Worm (Caenorhabditis elegans) whole organism, L1 larva: ENCODE results near the gene srt-63.

ENCODE experiments used
- C16A3.4 ChIP-seq: fragments of 150-350 bp; optimal IDR thresholded peaks from 2 replicates; lab custom pipeline; 2014; ENCODE audit warnings: missing biosample characterization, missing genetic modification characterization
- C34B4.2 ChIP-seq: sonication (generic microtip); optimal IDR thresholded peaks from 2 replicates; lab custom pipeline; 2017; ENCODE audit warnings: mild to moderate bottlenecking, missing genetic modification characterization, missing compliant biosample characterization
- Y116A8C.19 ChIP-seq: sonication (generic microtip); optimal IDR thresholded peaks from 2 replicates; lab custom pipeline; 2016; ENCODE audit warnings: missing compliant biosample characterization, missing genetic modification characterization, borderline replicate concordance
- ama-1 ChIP-seq: fragments of 150-350 bp; optimal IDR thresholded peaks from 2 replicates; lab custom pipeline; 2014
- ceh-82 ChIP-seq, 3 experiments: fragments of 150-350 bp in 1 of 3; sonication (generic microtip) in 2 of 3; optimal IDR thresholded peaks; 2 replicates each; lab custom pipeline; 2014 to 2017; ENCODE audit warnings: missing biosample characterization in 3 of 3, missing genetic modification characterization in 3 of 3
- ceh-88 ChIP-seq: fragments of 200-800 bp; sonication (Bioruptor generic); IDR thresholded peaks from 2 replicates; pipeline ENCODE4 v1.3.6; 2022; ENCODE audit warnings: missing genetic modification characterization, missing compliant biosample characterization
- dpl-1 ChIP-seq, 3 experiments: fragments of 150-350 bp in 2 of 3; sonication (generic microtip) in 1 of 3; optimal IDR thresholded peaks; 2 replicates each; lab custom pipeline; 2014 to 2017; ENCODE audit warnings: missing biosample characterization in 3 of 3, missing genetic modification characterization in 3 of 3, missing genetic modification reagents in 3 of 3
- egl-13 ChIP-seq: sonication (generic microtip); optimal IDR thresholded peaks from 2 replicates; lab custom pipeline; 2016; ENCODE audit warnings: missing genotype, missing genetic modification reagents, missing genetic modification characterization, missing compliant biosample characterization
- ets-5 ChIP-seq: fragments of 200-800 bp; sonication (Bioruptor generic); IDR thresholded peaks from 2 replicates; pipeline ENCODE4 v1.3.6; 2022; ENCODE audit warnings: missing genetic modification characterization, missing compliant biosample characterization
- fkh-10 ChIP-seq: sonication (generic microtip); optimal IDR thresholded peaks from 2 replicates; lab custom pipeline; 2017; ENCODE audit warnings: missing biosample characterization, missing genetic modification reagents, missing genetic modification characterization
- fkh-8 ChIP-seq: sonication (generic microtip); optimal IDR thresholded peaks from 2 replicates; lab custom pipeline; 2016; ENCODE audit warnings: mild to moderate bottlenecking, missing genetic modification characterization, missing compliant biosample characterization
- hlh-4 ChIP-seq: sonication (generic microtip); optimal IDR thresholded peaks from 2 replicates; lab custom pipeline; 2016; ENCODE audit warnings: mild to moderate bottlenecking, missing genetic modification characterization, missing compliant biosample characterization
- hpl-2 ChIP-seq: fragments of 150-350 bp; optimal IDR thresholded peaks from 2 replicates; lab custom pipeline; 2014; ENCODE audit warnings: missing biosample characterization, missing genetic modification reagents, missing genetic modification characterization
- irx-1 ChIP-seq: sonication (generic microtip); optimal IDR thresholded peaks from 2 replicates; lab custom pipeline; 2016; ENCODE audit warnings: missing genetic modification characterization, missing compliant biosample characterization
- jun-1 ChIP-seq: fragments of 150-350 bp; optimal IDR thresholded peaks from 2 replicates; lab custom pipeline; 2014; ENCODE audit warnings: missing biosample characterization, missing genetic modification reagents, missing genetic modification characterization
- lin-13 ChIP-seq: fragments of 150-350 bp; optimal IDR thresholded peaks from 2 replicates; lab custom pipeline; 2014; ENCODE audit warnings: missing biosample characterization, missing genetic modification reagents, missing genetic modification characterization
- lin-15B ChIP-seq: fragments of 150-350 bp; sonication (generic microtip); optimal IDR thresholded peaks from 3 replicates; lab custom pipeline; 2014; ENCODE audit warnings: missing biosample characterization, missing genetic modification characterization
- lin-35 ChIP-seq, 2 experiments: fragments of 150-350 bp; optimal IDR thresholded peaks; 2 replicates each; lab custom pipeline; 2014; ENCODE audit warnings: missing biosample characterization in 2 of 2, missing genetic modification characterization in 2 of 2, missing genetic modification reagents in 2 of 2
- lir-3 ChIP-seq: sonication (generic microtip); optimal IDR thresholded peaks from 2 replicates; lab custom pipeline; 2016; ENCODE audit warnings: mild to moderate bottlenecking, missing genetic modification characterization, moderate library complexity, missing compliant biosample characterization; ENCODE audit not compliant: poor library complexity
- lsy-2 ChIP-seq, 2 experiments: fragments of 150-350 bp; optimal IDR thresholded peaks; 2 replicates each; lab custom pipeline; 2014; ENCODE audit warnings: missing biosample characterization in 2 of 2, missing genetic modification characterization in 2 of 2
- mep-1 ChIP-seq: fragments of 150-350 bp; optimal IDR thresholded peaks from 2 replicates; lab custom pipeline; 2014; ENCODE audit warnings: missing biosample characterization, missing genetic modification characterization
- nhr-20 ChIP-seq: sonication (generic microtip); optimal IDR thresholded peaks from 2 replicates; lab custom pipeline; 2016; ENCODE audit warnings: mild to moderate bottlenecking, missing genetic modification characterization, missing compliant biosample characterization
- nhr-28 ChIP-seq: fragments of 150-350 bp; optimal IDR thresholded peaks from 2 replicates; lab custom pipeline; 2014; ENCODE audit warnings: missing biosample characterization, missing genetic modification characterization
- nhr-47 ChIP-seq: sonication (generic microtip); optimal IDR thresholded peaks from 2 replicates; lab custom pipeline; 2016; ENCODE audit warnings: mild to moderate bottlenecking, missing genetic modification characterization, moderate library complexity, missing compliant biosample characterization
- nhr-71 ChIP-seq: sonication (generic microtip); optimal IDR thresholded peaks from 2 replicates; lab custom pipeline; 2016; ENCODE audit warnings: mild to moderate bottlenecking, missing genetic modification characterization, moderate library complexity, missing compliant biosample characterization
- nhr-76 ChIP-seq: sonication (generic microtip); optimal IDR thresholded peaks from 2 replicates; lab custom pipeline; 2017; ENCODE audit warnings: missing biosample characterization, missing genetic modification characterization
- nhr-84 ChIP-seq: sonication (generic microtip); optimal IDR thresholded peaks from 2 replicates; lab custom pipeline; 2017; ENCODE audit warnings: missing biosample characterization, missing genetic modification characterization
- nhr-90 ChIP-seq: sonication (generic microtip); optimal IDR thresholded peaks from 2 replicates; lab custom pipeline; 2016; ENCODE audit warnings: mild to moderate bottlenecking, missing genetic modification characterization, missing compliant biosample characterization; ENCODE audit not compliant: poor library complexity
- pqm-1 ChIP-seq: sonication (generic microtip); optimal IDR thresholded peaks from 3 replicates; lab custom pipeline; 2017; ENCODE audit warnings: missing biosample characterization, missing genetic modification characterization
- rnt-1 ChIP-seq: sonication (generic microtip); optimal IDR thresholded peaks from 2 replicates; lab custom pipeline; 2016; ENCODE audit warnings: mild to moderate bottlenecking, missing genetic modification characterization, moderate library complexity, missing compliant biosample characterization
- skn-1 ChIP-seq: fragments of 150-350 bp; optimal IDR thresholded peaks from 2 replicates; lab custom pipeline; 2014; ENCODE audit warnings: missing biosample characterization, missing genetic modification characterization
- snu-23 ChIP-seq: sonication (generic microtip); optimal IDR thresholded peaks from 2 replicates; lab custom pipeline; 2016; ENCODE audit warnings: missing genetic modification characterization, missing compliant biosample characterization
- swsn-7 ChIP-seq: sonication (generic microtip); optimal IDR thresholded peaks from 2 replicates; lab custom pipeline; 2016; ENCODE audit warnings: missing genetic modification characterization, missing compliant biosample characterization
- unc-98 ChIP-seq: fragments of 200-800 bp; sonication (Bioruptor generic); IDR thresholded peaks from 2 replicates; pipeline ENCODE4 v1.3.6; 2022; ENCODE audit warnings: missing genetic modification characterization, missing compliant biosample characterization
- xbp-1 ChIP-seq: sonication (generic microtip); optimal IDR thresholded peaks from 2 replicates; lab custom pipeline; 2016; ENCODE audit warnings: missing genetic modification characterization, missing compliant biosample characterization
- zag-1 ChIP-seq: fragments of 150-350 bp; optimal IDR thresholded peaks from 2 replicates; lab custom pipeline; 2014; ENCODE audit warnings: missing biosample characterization, missing genetic modification characterization
- zip-4 ChIP-seq: fragments of 200-800 bp; sonication (Bioruptor generic); optimal IDR thresholded peaks from 2 replicates; lab custom pipeline; 2018; ENCODE audit warnings: mild to moderate bottlenecking, missing genetic modification characterization, moderate library complexity, missing compliant biosample characterization
- ztf-11 ChIP-seq, 2 experiments: sonication (generic microtip); optimal IDR thresholded peaks; 2 replicates each; lab custom pipeline; 2016 to 2017; ENCODE audit warnings: missing genetic modification characterization in 2 of 2, missing biosample characterization in 1 of 2, missing compliant biosample characterization in 1 of 2

srt-63 gene

DNA sequence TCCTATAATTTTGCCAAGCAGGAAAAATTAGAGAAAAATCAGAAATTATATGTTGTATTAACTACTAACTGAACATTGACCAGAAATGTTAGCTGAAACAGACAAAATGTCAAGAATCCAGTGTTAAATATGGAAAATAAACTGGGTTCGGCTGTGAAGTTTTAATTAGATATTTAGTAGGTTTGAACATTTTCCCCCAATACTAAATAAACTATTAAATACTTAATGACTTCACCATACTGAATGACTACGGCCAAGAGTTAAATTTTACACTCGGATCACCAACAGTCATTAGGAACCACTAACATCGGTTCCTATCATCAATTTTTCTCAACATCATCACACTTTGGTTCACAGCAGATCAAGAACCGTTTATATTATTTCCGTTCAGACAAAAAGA is 39.4 kb upstream of the srt-63 start:
- TF ChIP-seq nhr-90 (tag; lab: Kevin White, UChicago) (no peak), lin-35 (GFP tag; optimal IDR thresholded peaks at IDR 0.05; lab: Kevin White, UChicago) (no peak), egl-13 (tag; lab: Kevin White, UChicago) (no peak), rnt-1 (tag; lab: Kevin White, UChicago) (no peak), nhr-76 (tag; lab: Kevin White, UChicago) (no peak), nhr-84 (tag; lab: Kevin White, UChicago) (no peak), jun-1 (tag; lab: Kevin White, UChicago) (no peak), nhr-28 (tag; lab: Kevin White, UChicago) (no peak), zag-1 (tag; lab: Kevin White, UChicago) (no peak), Y116A8C.19 (tag; lab: Kevin White, UChicago) (no peak), xbp-1 (tag; lab: Kevin White, UChicago) (no peak), hpl-2 (GFP tag; lab: Kevin White, UChicago) (no peak), lin-15B (tag; lab: Kevin White, UChicago) (no peak), fkh-10 (no peak), ets-5 (no peak), skn-1 (tag; lab: Kevin White, UChicago) (no peak), swsn-7 (tag; lab: Kevin White, UChicago) (no peak), unc-98 (GFP tag; lab: Robert Waterston, UW) (no peak), nhr-47 (tag; lab: Kevin White, UChicago) (no peak), ceh-82 (tag; optimal IDR thresholded peaks at IDR 0.05; lab: Kevin White, UChicago) (no peak)

DNA sequence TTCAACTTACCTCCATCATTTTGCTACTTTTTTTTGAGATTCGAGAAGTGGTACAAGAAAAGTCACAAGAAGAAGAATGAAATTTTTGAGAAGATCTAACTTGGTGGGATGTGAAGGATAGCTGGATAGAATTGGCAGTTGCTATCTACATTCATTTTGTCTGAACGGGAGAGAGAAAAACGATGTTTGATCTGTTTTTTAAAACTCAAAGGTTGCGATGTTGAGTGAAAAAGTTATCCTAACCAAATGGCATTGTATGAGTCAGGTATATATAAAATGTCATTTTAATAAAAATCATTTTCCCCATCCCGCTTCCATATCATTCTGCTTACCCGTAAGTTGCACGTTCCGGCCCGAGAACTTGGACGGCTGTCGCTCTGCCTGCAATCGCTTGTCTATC is 33.3 kb upstream of the srt-63 start, which contains the start of gene F35F10.6:
F35F10.6 (minus strand) TSS at position 101 of the 400 bp plus-strand sequence.
- TF ChIP-seq rnt-1 (tag; lab: Kevin White, UChicago) = no peak
- TF ChIP-seq ztf-11 (tag; optimal IDR thresholded peaks at IDR 0.05; lab: Kevin White, UChicago) = no peak
- TF ChIP-seq nhr-84 (tag; lab: Kevin White, UChicago) = no peak
- TF ChIP-seq irx-1 (tag; lab: Kevin White, UChicago) = no peak
- TF ChIP-seq nhr-76 (tag; lab: Kevin White, UChicago) = no peak
- no peak for TF ChIP-seq egl-13 (tag; lab: Kevin White, UChicago)
- TF ChIP-seq nhr-20 (tag; lab: Kevin White, UChicago) = no peak
- no peak for TF ChIP-seq pqm-1 (tag; lab: Kevin White, UChicago)
- no peak for TF ChIP-seq snu-23 (GFP tag; lab: Kevin White, UChicago)
- no peak for TF ChIP-seq mep-1
- no peak for TF ChIP-seq dpl-1 (GFP tag; optimal IDR thresholded peaks at IDR 0.05; lab: Kevin White, UChicago)
- no peak for TF ChIP-seq nhr-71 (tag; lab: Kevin White, UChicago)
- TF ChIP-seq ceh-82 (tag; optimal IDR thresholded peaks at IDR 0.05; lab: Kevin White, UChicago) = no peak
- no peak for TF ChIP-seq fkh-10
- TF ChIP-seq lir-3 (tag; lab: Kevin White, UChicago) = no peak
- no peak for TF ChIP-seq lin-15B (tag; lab: Kevin White, UChicago)
- TF ChIP-seq ceh-88 (GFP tag; lab: Robert Waterston, UW) = no peak
- TF ChIP-seq hlh-4 = no peak

DNA sequence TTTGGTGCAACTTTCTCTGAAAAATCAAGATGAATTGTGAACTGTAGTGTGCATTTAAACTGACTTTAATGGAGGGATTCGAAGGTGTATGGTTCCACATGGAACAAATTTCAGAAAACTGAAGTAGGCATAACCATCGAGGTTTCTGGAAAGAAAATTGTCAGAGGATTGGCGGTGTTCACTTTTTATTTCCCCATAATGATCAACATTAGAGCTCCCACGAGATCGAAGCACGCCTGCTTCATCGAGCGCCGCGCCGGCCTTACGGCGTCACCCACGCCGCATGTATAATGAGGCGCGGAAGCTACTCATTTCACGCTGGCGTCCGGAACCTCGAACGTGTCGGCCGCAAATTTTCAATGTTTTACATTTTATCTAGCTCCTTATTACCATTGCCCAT is 32.2 kb upstream of the srt-63 start:
- no peak for TF ChIP-seq ama-1 (lab: Kevin White, UChicago)
- no peak for TF ChIP-seq lsy-2 (tag; optimal IDR thresholded peaks at IDR 0.05; lab: Kevin White, UChicago)

- TF ChIP-seq fkh-8 (tag; lab: Kevin White, UChicago) (no peak), zip-4 (GFP tag; lab: Kevin White, UChicago) (no peak), C16A3.4 (no peak), lin-13 (GFP tag; lab: Kevin White, UChicago) (no peak), ets-5 (no peak), C34B4.2 (no peak)
These were observed 31.4 kb upstream of the srt-63 start, which contains the start of gene F35F10.7 for ce11 chrV:3287330-3287729. Gene F35F10.7 (minus strand): TSS chrV:3287430.
